Worm (Caenorhabditis elegans): ENCODE results near the gene trip-4.
"Not testable (repeated sequence)": the region's sequence is repeated elsewhere in the genome, so short reads cannot be mapped to it uniquely, and the experiment has no call there.

trip-4 gene

ce11 chrII:15039104-15039503 lies at the start of gene trip-4:
trip-4 (plus strand) TSS chrII:15039404.
- no peak for TF ChIP-seq jun-1 (tag; optimal IDR thresholded peaks at IDR 0.05)
- TF ChIP-seq efl-1 (optimal IDR thresholded peaks at IDR 0.05): no peak
- TF ChIP-seq efl-1 (GFP tag; optimal IDR thresholded peaks at IDR 0.05 in 1 of 2): peak in 1 of 2 experiments; percentile 36

- TF ChIP-seq egl-27, nhr-76, sox-4 (tag; optimal IDR thresholded peaks at IDR 0.05): not testable (repeated sequence)
Observed at ce11 chrII:14992598-14992997, 46.6 kb upstream of the trip-4 start, which contains the start of gene Y53F4B.7. Y53F4B.7 (plus strand) TSS chrII:14992898.

- TF ChIP-seq snu-23 (GFP tag; optimal IDR thresholded peaks at IDR 0.05): no peak
- no peak for TF ChIP-seq nhr-85 (tag)
- TF ChIP-seq elt-3 (tag; optimal IDR thresholded peaks at IDR 0.05): no peak
- no peak for TF ChIP-seq lir-3 (tag; optimal IDR thresholded peaks at IDR 0.05; ENCODE audit: poor library complexity)
- TF ChIP-seq tbx-2 (tag; optimal IDR thresholded peaks at IDR 0.05): no peak
- TF ChIP-seq zip-4 (GFP tag; optimal IDR thresholded peaks at IDR 0.05): no peak
- TF ChIP-seq ztf-11 (tag; optimal IDR thresholded peaks at IDR 0.05): no peak
- no peak for TF ChIP-seq ceh-88 (GFP tag; IDR thresholded peaks at IDR 0.05)
- no peak for TF ChIP-seq efl-3 (GFP tag; optimal IDR thresholded peaks at IDR 0.05)
- TF ChIP-seq pax-3 (tag; optimal IDR thresholded peaks at IDR 0.05): no peak
- no peak for TF ChIP-seq nhr-28 (tag; optimal IDR thresholded peaks at IDR 0.05)
- TF ChIP-seq pag-3 (tag; optimal IDR thresholded peaks at IDR 0.05; ENCODE audit: borderline replicate concordance, insufficient read depth): no peak
- no peak for TF ChIP-seq alr-1 (tag; optimal IDR thresholded peaks at IDR 0.05; ENCODE audit: borderline replicate concordance)
- TF ChIP-seq hlh-17 (GFP tag; optimal IDR thresholded peaks at IDR 0.05; ENCODE audit: borderline replicate concordance): no peak
- TF ChIP-seq lin-15B (tag; optimal IDR thresholded peaks at IDR 0.05): no peak
- no peak for TF ChIP-seq ceh-63 (GFP tag; optimal IDR thresholded peaks at IDR 0.05)
- no peak for TF ChIP-seq egl-27 (tag; optimal IDR thresholded peaks at IDR 0.05)
- TF ChIP-seq sup-37 (GFP tag; optimal IDR thresholded peaks at IDR 0.05): no peak
- no peak for TF ChIP-seq C04F5.9 (tag; optimal IDR thresholded peaks at IDR 0.05)
Observed at ce11 chrII:15003410-15003809, 35.8 kb upstream of the trip-4 start, which contains the start of gene Y53F4B.10. Y53F4B.10 (minus strand) TSS chrII:15003510.

ce11 chrII:15004538-15004937 lies 34.7 kb upstream of the trip-4 start:
- no peak for TF ChIP-seq nhr-90 (tag; optimal IDR thresholded peaks at IDR 0.05; ENCODE audit: poor library complexity)
- TF ChIP-seq nhr-84 (tag; optimal IDR thresholded peaks at IDR 0.05): no peak
- no peak for TF ChIP-seq pax-3 (tag; optimal IDR thresholded peaks at IDR 0.05)
- TF ChIP-seq efl-3 (GFP tag; optimal IDR thresholded peaks at IDR 0.05): no peak
- peak; percentile 18 to 45 for TF ChIP-seq efl-1 (optimal IDR thresholded peaks at IDR 0.05)
- peak; percentile 27 to 76 for TF ChIP-seq efl-1 (GFP tag; optimal IDR thresholded peaks at IDR 0.05 in 1 of 2)
- no peak for TF ChIP-seq nhr-12 (tag; optimal IDR thresholded peaks at IDR 0.05)
- TF ChIP-seq ceh-63 (GFP tag; optimal IDR thresholded peaks at IDR 0.05): no peak
- TF ChIP-seq ceh-82 (tag; optimal IDR thresholded peaks at IDR 0.05): no peak
- TF ChIP-seq nhr-85 (tag): peak; percentile 44
- TF ChIP-seq dpl-1 (GFP tag; optimal IDR thresholded peaks at IDR 0.05): peak in 1 of 3 experiments; percentile 38

- TF ChIP-seq ceh-90 (tag; optimal IDR thresholded peaks at IDR 0.05) (no peak), tlp-1 (tag; optimal IDR thresholded peaks at IDR 0.05) (no peak), elt-3 (tag; optimal IDR thresholded peaks at IDR 0.05) (no peak), grh-1 (GFP tag; IDR thresholded peaks at IDR 0.05) (no peak), lir-3 (tag; optimal IDR thresholded peaks at IDR 0.05; ENCODE audit: poor library complexity) (no peak), nhr-19 (GFP tag; conservative IDR thresholded peaks at IDR 0.05) (no peak), aly-2 (tag; optimal IDR thresholded peaks at IDR 0.05) (no peak)
Observed at ce11 chrII:15005118-15005517, 34.1 kb upstream of the trip-4 start.

Measured in whole organism, L1 larva.